Comparison of ENCODE assay signal across 1 fruit fly cellular context in the genomic region with DNA sequence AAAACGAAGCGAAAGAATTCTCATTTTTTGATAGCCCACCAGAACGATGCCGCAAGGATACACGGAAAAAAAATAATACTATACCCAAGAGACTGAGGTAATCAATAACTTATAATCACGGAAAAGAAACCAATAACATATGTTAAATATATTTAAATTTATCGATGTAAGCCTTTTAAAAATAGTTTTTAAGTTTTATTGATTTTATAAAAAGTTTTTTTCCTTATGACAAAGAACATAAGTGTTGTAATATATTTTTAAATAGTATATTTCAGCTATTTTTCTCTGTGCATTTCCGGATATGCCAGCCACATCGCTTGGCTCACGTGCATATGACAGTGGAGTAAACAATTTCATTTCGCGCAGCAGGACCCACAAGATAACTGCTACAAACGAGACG.
TF ChIP-seq lines count a peak whose summit lies in the region.

No protein-coding gene starts in this region.

TF ChIP-seq in whole organism, embryonic, 481 proteins besides CTCF, POLR2A, EP300 and RAD21 (continued from another document):
- no peak for TF ChIP-seq CG10431 (GFP tag; optimal IDR thresholded peaks at IDR 0.05; lab: Kevin White, UChicago)
- TF ChIP-seq CG11695 (GFP tag; IDR thresholded peaks at IDR 0.05; lab: Robert Waterston, UW) = no peak
- no peak for TF ChIP-seq CG3065 (GFP tag; optimal IDR thresholded peaks at IDR 0.05; lab: Kevin White, UChicago)
- no peak for TF ChIP-seq CG43689 (GFP tag; IDR thresholded peaks at IDR 0.05; lab: Robert Waterston, UW)
- peak; percentile 21 for TF ChIP-seq phol (tag; optimal IDR thresholded peaks at IDR 0.05; lab: Kevin White, UChicago)
- no peak for TF ChIP-seq ATbp (GFP tag; optimal IDR thresholded peaks at IDR 0.05; lab: Kevin White, UChicago)
- no peak for TF ChIP-seq CG9797 (GFP tag; optimal IDR thresholded peaks at IDR 0.05; lab: Kevin White, UChicago)
- no peak for TF ChIP-seq trh (GFP tag; optimal IDR thresholded peaks at IDR 0.05; lab: Kevin White, UChicago)
- no peak for TF ChIP-seq CG14710 (tag; optimal IDR thresholded peaks at IDR 0.05; lab: Kevin White, UChicago)
- no peak for TF ChIP-seq Atf6 (GFP tag; IDR thresholded peaks at IDR 0.05; lab: Robert Waterston, UW)
- TF ChIP-seq CG7271 (tag; optimal IDR thresholded peaks at IDR 0.05; lab: Kevin White, UChicago) = no peak
- no peak for TF ChIP-seq da (GFP tag; optimal IDR thresholded peaks at IDR 0.05; lab: Kevin White, UChicago)
- no peak for TF ChIP-seq pum (GFP tag; optimal IDR thresholded peaks at IDR 0.05; lab: Kevin White, UChicago)
- TF ChIP-seq bowl (GFP tag; IDR thresholded peaks at IDR 0.05; lab: Robert Waterston, UW) = no peak
- no peak for TF ChIP-seq sna (GFP tag; IDR thresholded peaks at IDR 0.05; lab: Robert Waterston, UW; ENCODE audit: partially characterized antibody)
- TF ChIP-seq dmrt11E (tag; optimal IDR thresholded peaks at IDR 0.05; lab: Kevin White, UChicago) = no peak
- no peak for TF ChIP-seq nerfin-1 (tag; optimal IDR thresholded peaks at IDR 0.05; lab: Kevin White, UChicago)
- no peak for TF ChIP-seq slp2 (GFP tag; optimal IDR thresholded peaks at IDR 0.05; lab: Kevin White, UChicago)
- TF ChIP-seq hkb (optimal IDR thresholded peaks at IDR 0.05; lab: Kevin White, UChicago) = no peak
- TF ChIP-seq hkb (GFP tag; IDR thresholded peaks at IDR 0.05; lab: Robert Waterston, UW) = no peak
- TF ChIP-seq CG10979 (tag; optimal IDR thresholded peaks at IDR 0.05; lab: Kevin White, UChicago) = no peak
- TF ChIP-seq CG16863 (GFP tag; optimal IDR thresholded peaks at IDR 0.05; lab: Kevin White, UChicago) = no peak
- TF ChIP-seq fu2 (GFP tag; optimal IDR thresholded peaks at IDR 0.05; lab: Kevin White, UChicago) = no peak
- no peak for TF ChIP-seq CG15011 (GFP tag; optimal IDR thresholded peaks at IDR 0.05; lab: Kevin White, UChicago)
- no peak for TF ChIP-seq HmgZ (tag; optimal IDR thresholded peaks at IDR 0.05; lab: Kevin White, UChicago)
- no peak for TF ChIP-seq al (GFP tag; IDR thresholded peaks at IDR 0.05; lab: Robert Waterston, UW)
- no peak for TF ChIP-seq CG1603 (tag; optimal IDR thresholded peaks at IDR 0.05; lab: Kevin White, UChicago)
- TF ChIP-seq CG9876 (GFP tag; optimal IDR thresholded peaks at IDR 0.05; lab: Kevin White, UChicago) = no peak
- TF ChIP-seq aop (GFP tag; IDR thresholded peaks at IDR 0.05; lab: Robert Waterston, UW) = no peak
- TF ChIP-seq Sox100B (GFP tag; optimal IDR thresholded peaks at IDR 0.05; lab: Kevin White, UChicago) = peak; percentile 22
- no peak for TF ChIP-seq CG7786 (GFP tag; optimal IDR thresholded peaks at IDR 0.05; lab: Kevin White, UChicago)
- TF ChIP-seq CG15269 (tag; optimal IDR thresholded peaks at IDR 0.05; lab: Kevin White, UChicago) = no peak
- TF ChIP-seq ems (GFP tag; optimal IDR thresholded peaks at IDR 0.05; lab: Kevin White, UChicago) = no peak
- TF ChIP-seq CG3281 (GFP tag; optimal IDR thresholded peaks at IDR 0.05; lab: Kevin White, UChicago) = no peak
- TF ChIP-seq Dfd (GFP tag; optimal IDR thresholded peaks at IDR 0.05; lab: Kevin White, UChicago) = no peak
- no peak for TF ChIP-seq CG17385 (GFP tag; optimal IDR thresholded peaks at IDR 0.05; lab: Kevin White, UChicago)
- TF ChIP-seq ci (GFP tag; IDR thresholded peaks at IDR 0.05; lab: Robert Waterston, UW) = no peak
- no peak for TF ChIP-seq CrebB (tag; optimal IDR thresholded peaks at IDR 0.05; lab: Kevin White, UChicago)
- TF ChIP-seq lbe (GFP tag; optimal IDR thresholded peaks at IDR 0.05; lab: Kevin White, UChicago) = no peak
- no peak for TF ChIP-seq bbx (GFP tag; IDR thresholded peaks at IDR 0.05; lab: Robert Waterston, UW; ENCODE audit: partially characterized antibody)
- no peak for TF ChIP-seq tup (GFP tag; optimal IDR thresholded peaks at IDR 0.05; lab: Kevin White, UChicago)
- no peak for TF ChIP-seq CG10147 (GFP tag; optimal IDR thresholded peaks at IDR 0.05; lab: Kevin White, UChicago)
- no peak for TF ChIP-seq CG31388 (GFP tag; optimal IDR thresholded peaks at IDR 0.05; lab: Kevin White, UChicago)
- TF ChIP-seq CG4854 (GFP tag; optimal IDR thresholded peaks at IDR 0.05; lab: Kevin White, UChicago) = no peak
- no peak for TF ChIP-seq Hsf (GFP tag; optimal IDR thresholded peaks at IDR 0.05; lab: Kevin White, UChicago)
- TF ChIP-seq CG3726 (GFP tag; IDR thresholded peaks at IDR 0.05; lab: Robert Waterston, UW) = no peak
- no peak for TF ChIP-seq CG10565 (GFP tag; optimal IDR thresholded peaks at IDR 0.05; lab: Kevin White, UChicago)
- no peak for TF ChIP-seq inv (GFP tag; IDR thresholded peaks at IDR 0.05; lab: Robert Waterston, UW; ENCODE audit: partially characterized antibody)
- TF ChIP-seq lilli (GFP tag; optimal IDR thresholded peaks at IDR 0.05; lab: Kevin White, UChicago) = no peak
- TF ChIP-seq CkIIα-i1 (GFP tag; IDR thresholded peaks at IDR 0.05; lab: Robert Waterston, UW) = no peak
- no peak for TF ChIP-seq dm (GFP tag; optimal IDR thresholded peaks at IDR 0.05; lab: Kevin White, UChicago)
- TF ChIP-seq CG12744 (GFP tag; optimal IDR thresholded peaks at IDR 0.05; lab: Kevin White, UChicago) = no peak
- TF ChIP-seq dan (GFP tag; IDR thresholded peaks at IDR 0.05; lab: Robert Waterston, UW) = no peak
- TF ChIP-seq CG8924 (tag; optimal IDR thresholded peaks at IDR 0.05; lab: Kevin White, UChicago) = peak; percentile 20
- peak; percentile 44; the same call in 1 of the 3 replicates for TF ChIP-seq CG17361 (GFP tag; IDR thresholded peaks at IDR 0.05; lab: Robert Waterston, UW)
- no peak for TF ChIP-seq CG17612 (GFP tag; IDR thresholded peaks at IDR 0.05; lab: Robert Waterston, UW)
- no peak for TF ChIP-seq Blimp-1 (GFP tag; optimal IDR thresholded peaks at IDR 0.05; lab: Kevin White, UChicago)
- no peak for TF ChIP-seq Nf-YC (tag; optimal IDR thresholded peaks at IDR 0.05; lab: Kevin White, UChicago)
- no peak for TF ChIP-seq CG32772 (GFP tag; IDR thresholded peaks at IDR 0.05; lab: Robert Waterston, UW)
- TF ChIP-seq CG6791 (GFP tag; IDR thresholded peaks at IDR 0.05; lab: Robert Waterston, UW; ENCODE audit: partially characterized antibody) = no peak
- no peak for TF ChIP-seq pho (GFP tag; optimal IDR thresholded peaks at IDR 0.05; lab: Kevin White, UChicago)
- no peak for TF ChIP-seq Bdp1 (GFP tag; optimal IDR thresholded peaks at IDR 0.05; lab: Kevin White, UChicago)
- TF ChIP-seq row (GFP tag; IDR thresholded peaks at IDR 0.05; lab: Robert Waterston, UW) = no peak
- no peak for TF ChIP-seq kni (GFP tag; optimal IDR thresholded peaks at IDR 0.05; lab: Kevin White, UChicago)
- no peak for TF ChIP-seq CG2202 (tag; optimal IDR thresholded peaks at IDR 0.05; lab: Kevin White, UChicago)
- TF ChIP-seq CG7745 (tag; optimal IDR thresholded peaks at IDR 0.05; lab: Kevin White, UChicago) = no peak
- TF ChIP-seq CG4730 (GFP tag; IDR thresholded peaks at IDR 0.05; lab: Robert Waterston, UW) = no peak
- TF ChIP-seq dysf (GFP tag; IDR thresholded peaks at IDR 0.05; lab: Robert Waterston, UW) = no peak
- TF ChIP-seq NfI (GFP tag; optimal IDR thresholded peaks at IDR 0.05; lab: Kevin White, UChicago) = no peak
- no peak for TF ChIP-seq odd (GFP tag; optimal IDR thresholded peaks at IDR 0.05; lab: Kevin White, UChicago)
- TF ChIP-seq CG10267 (tag; optimal IDR thresholded peaks at IDR 0.05; lab: Kevin White, UChicago) = peak; percentile 13
- TF ChIP-seq NK7.1 (GFP tag; optimal IDR thresholded peaks at IDR 0.05; lab: Kevin White, UChicago) = no peak
- TF ChIP-seq CG11723 (GFP tag; optimal IDR thresholded peaks at IDR 0.05; lab: Kevin White, UChicago) = no peak
- TF ChIP-seq Abd-B (GFP tag; optimal IDR thresholded peaks at IDR 0.05; lab: Kevin White, UChicago) = no peak
- no peak for TF ChIP-seq CG30431 (GFP tag; optimal IDR thresholded peaks at IDR 0.05; lab: Kevin White, UChicago)
- TF ChIP-seq Sox102F (GFP tag; optimal IDR thresholded peaks at IDR 0.05; lab: Kevin White, UChicago) = peak; percentile 24
- no peak for TF ChIP-seq CG13775 (GFP tag; optimal IDR thresholded peaks at IDR 0.05; lab: Kevin White, UChicago)
- no peak for TF ChIP-seq tin (GFP tag; optimal IDR thresholded peaks at IDR 0.05; lab: Kevin White, UChicago)
- no peak for TF ChIP-seq CG13287 (GFP tag; IDR thresholded peaks at IDR 0.05; lab: Robert Waterston, UW; ENCODE audit: partially characterized antibody)
- peak; percentile 45 for TF ChIP-seq CG11504 (tag; optimal IDR thresholded peaks at IDR 0.05; lab: Kevin White, UChicago)
- no peak for TF ChIP-seq org-1 (GFP tag; optimal IDR thresholded peaks at IDR 0.05; lab: Kevin White, UChicago)
- no peak for TF ChIP-seq psq (GFP tag; optimal IDR thresholded peaks at IDR 0.05; lab: Kevin White, UChicago)
- TF ChIP-seq MESR4 (GFP tag; optimal IDR thresholded peaks at IDR 0.05; lab: Kevin White, UChicago) = no peak
- no peak for TF ChIP-seq lola (GFP tag; optimal IDR thresholded peaks at IDR 0.05; lab: Kevin White, UChicago)
- no peak for TF ChIP-seq CG13424 (tag; optimal IDR thresholded peaks at IDR 0.05; lab: Kevin White, UChicago)
- no peak for TF ChIP-seq CG32767 (GFP tag; IDR thresholded peaks at IDR 0.05; lab: Robert Waterston, UW)
- no peak for TF ChIP-seq Chrac-16 (GFP tag; optimal IDR thresholded peaks at IDR 0.05; lab: Kevin White, UChicago)
- TF ChIP-seq CG6854 (GFP tag; optimal IDR thresholded peaks at IDR 0.05; lab: Kevin White, UChicago) = no peak
- no peak for TF ChIP-seq ranshi (GFP tag; IDR thresholded peaks at IDR 0.05; lab: Robert Waterston, UW)
- TF ChIP-seq ftz-f1 (GFP tag; optimal IDR thresholded peaks at IDR 0.05; lab: Kevin White, UChicago) = no peak
- TF ChIP-seq cwo (GFP tag; optimal IDR thresholded peaks at IDR 0.05; lab: Kevin White, UChicago) = no peak
- no peak for TF ChIP-seq CG1647 (GFP tag; optimal IDR thresholded peaks at IDR 0.05; lab: Kevin White, UChicago)
- TF ChIP-seq CG3163 (GFP tag; optimal IDR thresholded peaks at IDR 0.05; lab: Kevin White, UChicago) = no peak
- no peak for TF ChIP-seq Ada2b (GFP tag; IDR thresholded peaks at IDR 0.05; lab: Robert Waterston, UW)
- TF ChIP-seq Optix (GFP tag; IDR thresholded peaks at IDR 0.05; lab: Robert Waterston, UW) = no peak
- no peak for TF ChIP-seq en (GFP tag; optimal IDR thresholded peaks at IDR 0.05; lab: Kevin White, UChicago)
- TF ChIP-seq CG12942 (GFP tag; optimal IDR thresholded peaks at IDR 0.05; lab: Kevin White, UChicago) = no peak
- TF ChIP-seq CG3407 (GFP tag; optimal IDR thresholded peaks at IDR 0.05; lab: Kevin White, UChicago) = no peak
- no peak for TF ChIP-seq Sin3A (optimal IDR thresholded peaks at IDR 0.05; lab: Kevin White, UChicago)
- no peak for TF ChIP-seq vvl (GFP tag; IDR thresholded peaks at IDR 0.05; lab: Robert Waterston, UW)
- TF ChIP-seq CG8089 (GFP tag; optimal IDR thresholded peaks at IDR 0.05; lab: Kevin White, UChicago) = no peak
- no peak for TF ChIP-seq CG10321 (GFP tag; IDR thresholded peaks at IDR 0.05; lab: Robert Waterston, UW)
- no peak for TF ChIP-seq bab2 (GFP tag; optimal IDR thresholded peaks at IDR 0.05; lab: Kevin White, UChicago)
